Fruit fly (Drosophila melanogaster): ENCODE data around the gene REPTOR.

REPTOR gene

DNA sequence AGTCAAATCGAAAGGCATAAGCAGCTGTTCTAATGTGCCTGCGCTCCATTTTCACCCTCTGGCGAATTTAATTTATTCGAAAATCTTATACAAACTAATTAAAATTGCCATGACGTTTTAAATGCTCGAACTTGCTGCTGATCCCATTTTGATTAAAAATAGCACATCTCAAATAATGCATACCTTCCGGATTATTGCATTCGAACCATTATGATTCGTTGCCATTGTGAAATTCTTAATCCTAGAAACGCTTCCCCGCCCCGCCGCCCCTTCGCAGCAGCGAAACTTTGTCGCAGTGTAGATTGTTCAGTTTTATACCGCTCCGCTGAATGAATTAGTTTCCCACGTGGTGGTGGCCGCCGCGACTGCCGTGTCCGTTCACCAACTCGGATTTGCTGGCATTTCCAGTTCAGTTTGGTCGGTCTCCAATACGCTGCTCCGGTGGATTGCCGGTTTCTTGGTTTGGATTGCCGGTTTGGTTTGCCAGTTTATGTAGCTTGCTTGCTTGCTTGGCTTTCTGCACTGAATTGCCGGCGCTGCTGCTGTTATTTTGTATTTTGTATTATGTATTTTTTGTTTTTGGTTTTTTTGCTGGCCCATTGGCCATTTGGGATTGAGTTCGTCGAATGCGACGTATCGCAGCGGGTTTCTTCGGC lies 16.0 kb upstream of the REPTOR start (continued):
- TF ChIP-seq Ravus (GFP tag; IDR thresholded peaks at IDR 0.05) (no peak), MESR4 (GFP tag; optimal IDR thresholded peaks at IDR 0.05) (no peak), Six4 (GFP tag; optimal IDR thresholded peaks at IDR 0.05) (no peak), wek (GFP tag; optimal IDR thresholded peaks at IDR 0.05) (no peak), CG14860 (GFP tag; IDR thresholded peaks at IDR 0.05; ENCODE audit: partially characterized antibody) (no peak), croc (GFP tag; conservative IDR thresholded peaks at IDR 0.05) (no peak), ems (GFP tag; optimal IDR thresholded peaks at IDR 0.05) (no peak), prd (optimal IDR thresholded peaks at IDR 0.05) (no peak), prd (GFP tag; IDR thresholded peaks at IDR 0.05) (peak; percentile 46; the same call in 2 of the 3 replicates), CoRest (tag; optimal IDR thresholded peaks at IDR 0.05) (peak; percentile 13), sc (optimal IDR thresholded peaks at IDR 0.05) (no peak), sc (GFP tag; optimal IDR thresholded peaks at IDR 0.05) (no peak), Atf6 (GFP tag; IDR thresholded peaks at IDR 0.05) (no peak), stwl (tag; optimal IDR thresholded peaks at IDR 0.05) (no peak), gcm (GFP tag; optimal IDR thresholded peaks at IDR 0.05) (no peak), CG14667 (GFP tag; IDR thresholded peaks at IDR 0.05) (no peak)

DNA sequence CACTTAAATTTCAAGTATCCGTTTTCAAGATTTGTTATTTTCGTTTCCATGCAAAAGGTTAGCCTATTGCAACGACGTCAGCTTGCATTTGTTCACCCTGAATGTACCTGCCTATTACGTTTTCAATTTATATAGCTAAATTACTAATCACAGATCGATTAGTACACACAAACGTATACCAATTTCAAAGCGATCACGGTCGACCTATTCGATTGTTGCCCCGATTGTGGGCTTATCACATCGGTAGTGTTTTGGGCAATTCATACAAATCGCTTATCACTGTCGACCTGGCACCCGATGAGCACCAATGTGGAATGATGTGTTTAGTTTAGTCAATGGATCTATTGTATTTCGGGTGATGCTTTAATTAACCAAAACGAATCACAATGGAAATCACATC lies 14.2 kb upstream of the REPTOR start:
- TF ChIP-seq chinmo (GFP tag; IDR thresholded peaks at IDR 0.05; ENCODE audit: partially characterized antibody) (0 out of 4 replicates have a peak, but pooled peaks have one; percentile 48), lab (GFP tag; optimal IDR thresholded peaks at IDR 0.05) (peak; percentile 6), exex (tag; optimal IDR thresholded peaks at IDR 0.05) (peak; percentile 92), CG10543 (GFP tag; optimal IDR thresholded peaks at IDR 0.05) (no peak), CG6175 (GFP tag; IDR thresholded peaks at IDR 0.05) (no peak), Med (GFP tag) (peak; percentile 38), sug (tag; optimal IDR thresholded peaks at IDR 0.05) (peak; percentile 70), grn (GFP tag; optimal IDR thresholded peaks at IDR 0.05) (peak; percentile 58), ci (GFP tag; IDR thresholded peaks at IDR 0.05) (0 out of 3 replicates have a peak, but pooled peaks have one; percentile 10), eve (GFP tag; optimal IDR thresholded peaks at IDR 0.05) (peak in 1 of 2 experiments; percentile 71), CG34376 (GFP tag; optimal IDR thresholded peaks at IDR 0.05) (peak; percentile 59), D (optimal IDR thresholded peaks at IDR 0.05) (no peak), D (GFP tag; optimal IDR thresholded peaks at IDR 0.05) (peak; percentile 23), Hr78 (GFP tag; optimal IDR thresholded peaks at IDR 0.05) (peak in 1 of 2 experiments; percentile 65), mirr (GFP tag; optimal IDR thresholded peaks at IDR 0.05) (peak; percentile 45), jigr1 (GFP tag; IDR thresholded peaks at IDR 0.05) (no peak)

DNA sequence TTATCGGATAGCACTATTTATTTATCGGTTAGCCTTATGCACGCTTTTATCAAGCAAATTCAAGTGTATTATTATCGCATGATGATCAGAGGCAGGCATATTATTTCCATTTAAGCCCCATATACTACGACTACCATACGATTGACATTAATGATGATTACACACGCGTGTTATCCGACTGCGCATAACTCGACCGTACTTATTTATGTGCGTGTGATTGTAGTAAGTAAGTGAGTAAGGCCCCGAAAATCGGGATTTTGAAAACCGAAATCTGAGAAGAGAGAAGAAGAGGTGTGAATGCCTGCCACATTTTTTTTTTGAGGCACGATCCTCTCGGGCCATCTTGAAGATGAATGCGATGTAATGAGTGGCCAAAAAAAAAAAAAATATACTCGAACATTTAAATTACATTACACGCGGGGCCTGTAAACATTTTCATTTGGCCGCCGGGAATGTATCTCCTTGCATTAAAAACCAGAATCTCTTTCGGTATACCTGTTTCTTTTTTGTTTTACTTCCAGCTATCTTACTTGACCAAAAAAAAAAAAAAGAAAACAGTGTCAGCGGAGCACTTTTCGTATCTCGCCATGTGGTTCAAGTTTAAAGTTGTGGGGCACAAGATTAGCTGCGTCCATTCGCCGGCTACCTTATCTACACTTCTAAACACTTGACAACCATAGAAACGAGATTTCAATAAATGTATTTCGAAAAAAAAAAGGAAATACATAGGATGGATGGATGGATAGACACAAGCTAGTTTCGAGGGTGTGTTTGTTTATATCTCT lies 12.9 kb upstream of the REPTOR start:
- TF ChIP-seq CG11085 (GFP tag; IDR thresholded peaks at IDR 0.05): no peak
- peak; percentile 66 for TF ChIP-seq nom (GFP tag; optimal IDR thresholded peaks at IDR 0.05)
- TF ChIP-seq CG17385 (GFP tag; optimal IDR thresholded peaks at IDR 0.05): peak; percentile 7
- TF ChIP-seq CG11696 (GFP tag; IDR thresholded peaks at IDR 0.05): peak; percentile 54; the same call in 1 of the 2 replicates
- TF ChIP-seq Ets65A (GFP tag): peak; percentile 36
- no peak for TF ChIP-seq pros (GFP tag; optimal IDR thresholded peaks at IDR 0.05)
- TF ChIP-seq Med (GFP tag): peak; percentile 11
- TF ChIP-seq Mad (GFP tag; optimal IDR thresholded peaks at IDR 0.05): no peak
- no peak for TF ChIP-seq CG1529 (GFP tag; optimal IDR thresholded peaks at IDR 0.05)
- peak; percentile 19 for TF ChIP-seq mirr (GFP tag; optimal IDR thresholded peaks at IDR 0.05)
- TF ChIP-seq chinmo (GFP tag; IDR thresholded peaks at IDR 0.05; ENCODE audit: partially characterized antibody): 0 out of 4 replicates have a peak, but pooled peaks have one; percentile 54
- no peak for TF ChIP-seq Usf (GFP tag; optimal IDR thresholded peaks at IDR 0.05)
- no peak for TF ChIP-seq eyg (GFP tag; optimal IDR thresholded peaks at IDR 0.05)
- no peak for TF ChIP-seq inv (GFP tag; IDR thresholded peaks at IDR 0.05; ENCODE audit: partially characterized antibody)
- peak; percentile 62 for TF ChIP-seq sqz (GFP tag; optimal IDR thresholded peaks at IDR 0.05)
- TF ChIP-seq sr (GFP tag; IDR thresholded peaks at IDR 0.05): no peak
- TF ChIP-seq knrl (GFP tag; IDR thresholded peaks at IDR 0.05; ENCODE audit: partially characterized antibody): no peak
- TF ChIP-seq Hr78 (GFP tag; optimal IDR thresholded peaks at IDR 0.05): peak in 1 of 2 experiments; percentile 59
- peak; percentile 24 for TF ChIP-seq cg (GFP tag; optimal IDR thresholded peaks at IDR 0.05)
